Fruit fly (Drosophila melanogaster) whole organism, embryonic: Measurements from ENCODE around the gene Npc2f.

Experiments
- Bdp1 ChIP-seq: fragments of 200-800 bp; sonication (Bioruptor generic); optimal IDR thresholded peaks from 3 replicates; lab custom pipeline; 2016; ENCODE audit warnings: missing biosample characterization, missing genetic modification characterization
- Bteb2 ChIP-seq: fragments of 200-800 bp; sonication (Bioruptor generic); optimal IDR thresholded peaks from 2 replicates; lab custom pipeline; 2016; ENCODE audit warnings: missing biosample characterization, missing genetic modification characterization
- CG10209 ChIP-seq: fragments of 200-800 bp; sonication (Bioruptor generic); optimal IDR thresholded peaks from 3 replicates; lab custom pipeline; 2017; ENCODE audit warnings: missing biosample characterization, mild to moderate bottlenecking, missing genetic modification characterization, missing genetic modification reagents
- CG11456 ChIP-seq: fragments of 200-800 bp; sonication (Bioruptor generic); IDR thresholded peaks from 3 replicates; pipeline ENCODE4 v1.3.6; 2022; ENCODE audit warnings: missing biosample characterization, missing genetic modification characterization
- CG11695 ChIP-seq: fragments of 200-800 bp; sonication (Bioruptor generic); IDR thresholded peaks from 3 replicates; pipeline ENCODE4 v1.3.6; 2022; ENCODE audit warnings: missing biosample characterization, missing genetic modification characterization
- CG1233 ChIP-seq: fragments of 200-800 bp; sonication (Bioruptor generic); optimal IDR thresholded peaks from 4 replicates; lab custom pipeline; 2018; ENCODE audit warnings: missing biosample characterization, mild to moderate bottlenecking, missing genetic modification characterization
- CG14667 ChIP-seq: fragments of 200-800 bp; sonication (Bioruptor generic); IDR thresholded peaks from 2 replicates; pipeline ENCODE4 v1.3.6; 2022; ENCODE audit warnings: missing biosample characterization, missing genetic modification characterization
- CG17186 ChIP-seq: fragments of 200-800 bp; sonication (Bioruptor generic); optimal IDR thresholded peaks from 3 replicates; lab custom pipeline; 2017; ENCODE audit warnings: missing biosample characterization, missing genetic modification reagents, missing genetic modification characterization
- CG17829 ChIP-seq: fragments of 200-800 bp; optimal IDR thresholded peaks from 2 replicates; lab custom pipeline; 2019; ENCODE audit warnings: missing biosample characterization, mild to moderate bottlenecking, missing genetic modification characterization, moderate library complexity
- CG32532 ChIP-seq: fragments of 200-800 bp; sonication (Bioruptor generic); IDR thresholded peaks from 2 replicates; pipeline ENCODE4 v1.3.6; 2022; ENCODE audit warnings: missing biosample characterization, missing genetic modification characterization
- CG33557 ChIP-seq: fragments of 200-800 bp; sonication (Bioruptor generic); optimal IDR thresholded peaks from 2 replicates; lab custom pipeline; 2019; ENCODE audit warnings: missing biosample characterization, mild to moderate bottlenecking, missing genetic modification characterization, moderate library complexity
- CG34224 ChIP-seq: fragments of 200-800 bp; sonication (Bioruptor generic); IDR thresholded peaks from 3 replicates; pipeline ENCODE4 v1.3.6; 2022; ENCODE audit warnings: missing biosample characterization, missing genetic modification characterization; ENCODE audit not compliant: partially characterized antibody
- CG3847 ChIP-seq: fragments of 200-800 bp; sonication (Bioruptor generic); IDR thresholded peaks from 2 replicates; pipeline ENCODE4 v1.3.6; 2022; ENCODE audit warnings: missing biosample characterization, missing genetic modification characterization
- CG4360 ChIP-seq: fragments of 200-800 bp; sonication (Bioruptor generic); IDR thresholded peaks from 2 replicates; pipeline ENCODE4 v1.3.6; 2022; ENCODE audit warnings: missing biosample characterization, missing genetic modification characterization
- CG8290 ChIP-seq, 3 experiments: fragments of 200-800 bp; sonication (Bioruptor generic); optimal IDR thresholded peaks; 2 replicates each; lab custom pipeline; 2016 to 2019; ENCODE audit warnings: missing biosample characterization in 3 of 3, missing genetic modification characterization in 3 of 3, mild to moderate bottlenecking in 2 of 3, moderate library complexity in 1 of 3
- CG9609 ChIP-seq: fragments of 200-800 bp; sonication (Bioruptor generic); optimal IDR thresholded peaks from 3 replicates; lab custom pipeline; 2016; ENCODE audit warnings: missing biosample characterization, missing genetic modification characterization
- Dip2 ChIP-seq: fragments of 200-800 bp; sonication (Bioruptor generic); IDR thresholded peaks from 2 replicates; pipeline ENCODE4 v1.3.6; 2022; ENCODE audit warnings: missing biosample characterization, missing genetic modification characterization
- Doc3 ChIP-seq: fragments of 200-800 bp; sonication (Bioruptor generic); IDR thresholded peaks from 3 replicates; pipeline ENCODE4 v1.3.6; 2022; ENCODE audit warnings: missing biosample characterization, missing genetic modification characterization; ENCODE audit not compliant: partially characterized antibody
- Dref ChIP-seq: fragments of 200-800 bp; sonication (Bioruptor generic); IDR thresholded peaks from 2 replicates; pipeline ENCODE4 v1.3.6; 2022; ENCODE audit warnings: missing biosample characterization, missing genetic modification characterization
- Eip74EF ChIP-seq, 2 experiments: fragments of 200-800 bp in 1 of 2; fragments of >200 bp in 1 of 2; sonication (Bioruptor generic) in 1 of 2; optimal IDR thresholded peaks; 2 replicates each; lab custom pipeline; 2017 to 2019; ENCODE audit warnings: missing biosample characterization in 2 of 2, missing genetic modification characterization in 2 of 2, mild to moderate bottlenecking in 1 of 2, moderate library complexity in 1 of 2
- HmgD ChIP-seq: fragments of 200-800 bp; sonication (Bioruptor generic); optimal IDR thresholded peaks from 3 replicates; lab custom pipeline; 2016; ENCODE audit warnings: missing biosample characterization, missing genetic modification characterization
- HmgZ ChIP-seq: fragments of 200-800 bp; sonication (Bioruptor generic); optimal IDR thresholded peaks from 2 replicates; lab custom pipeline; 2018; ENCODE audit warnings: missing biosample characterization, mild to moderate bottlenecking, missing genetic modification characterization
- Hsf ChIP-seq: fragments of 200-800 bp; sonication (Bioruptor generic); optimal IDR thresholded peaks from 3 replicates; lab custom pipeline; 2016; ENCODE audit warnings: missing biosample characterization, missing genetic modification characterization
- MESR4 ChIP-seq: fragments of 200-800 bp; sonication (Bioruptor generic); optimal IDR thresholded peaks from 2 replicates; lab custom pipeline; 2018; ENCODE audit warnings: missing biosample characterization, mild to moderate bottlenecking, missing genetic modification characterization, moderate library complexity
- Meics ChIP-seq: fragments of 200-800 bp; sonication (Bioruptor generic); optimal IDR thresholded peaks from 2 replicates; lab custom pipeline; 2017; ENCODE audit warnings: missing biosample characterization, mild to moderate bottlenecking, missing genetic modification characterization
- Ptx1 ChIP-seq: fragments of 200-800 bp; sonication (Bioruptor generic); IDR thresholded peaks from 2 replicates; pipeline ENCODE4 v1.3.6; 2022; ENCODE audit warnings: missing biosample characterization, missing genetic modification characterization
- Sox100B ChIP-seq: fragments of 200-800 bp; sonication (Bioruptor generic); optimal IDR thresholded peaks from 3 replicates; lab custom pipeline; 2018; ENCODE audit warnings: missing biosample characterization, mild to moderate bottlenecking, missing genetic modification characterization
- Usf ChIP-seq: fragments of 200-800 bp; sonication (Bioruptor generic); optimal IDR thresholded peaks from 2 replicates; lab custom pipeline; 2017; ENCODE audit warnings: missing genotype, missing biosample characterization, missing genetic modification characterization
- YL-1 ChIP-seq: fragments of 200-800 bp; sonication (Bioruptor generic); optimal IDR thresholded peaks from 3 replicates; lab custom pipeline; 2017; ENCODE audit warnings: missing biosample characterization, mild to moderate bottlenecking, missing genetic modification characterization
- aop ChIP-seq: fragments of 200-800 bp; sonication (Bioruptor generic); IDR thresholded peaks from 2 replicates; pipeline ENCODE4 v1.3.6; 2022; ENCODE audit warnings: missing biosample characterization, missing genetic modification characterization
- ase ChIP-seq: fragments of 200-800 bp; sonication (Bioruptor generic); IDR thresholded peaks from 3 replicates; pipeline ENCODE4 v1.3.6; 2022; ENCODE audit warnings: missing biosample characterization, missing genetic modification characterization
- crol ChIP-seq: fragments of 200-800 bp; sonication (Bioruptor generic); IDR thresholded peaks from 2 replicates; pipeline ENCODE4 v1.3.6; 2022; ENCODE audit warnings: missing biosample characterization, missing genetic modification characterization
- dan ChIP-seq: fragments of 200-800 bp; sonication (Bioruptor generic); IDR thresholded peaks from 2 replicates; pipeline ENCODE4 v1.3.6; 2022; ENCODE audit warnings: missing biosample characterization, missing genetic modification characterization
- dysf ChIP-seq: fragments of 200-800 bp; sonication (Bioruptor generic); IDR thresholded peaks from 3 replicates; pipeline ENCODE4 v1.3.6; 2022; ENCODE audit warnings: missing biosample characterization, missing genetic modification characterization
- fru ChIP-seq: fragments of >200 bp; optimal IDR thresholded peaks from 2 replicates; lab custom pipeline; 2017
- gro ChIP-seq: fragments of 200-800 bp; sonication (Bioruptor generic); optimal IDR thresholded peaks from 2 replicates; lab custom pipeline; 2016; ENCODE audit warnings: missing biosample characterization, missing genetic modification characterization
- hbn ChIP-seq: fragments of 200-800 bp; sonication (Bioruptor generic); IDR thresholded peaks from 2 replicates; pipeline ENCODE4 v1.3.6; 2022; ENCODE audit warnings: missing biosample characterization, missing genetic modification characterization; ENCODE audit not compliant: partially characterized antibody
- kah ChIP-seq: fragments of 200-800 bp; sonication (Bioruptor generic); optimal IDR thresholded peaks from 2 replicates; lab custom pipeline; 2018; ENCODE audit warnings: missing biosample characterization, mild to moderate bottlenecking, missing genetic modification characterization
- klu ChIP-seq: fragments of 200-800 bp; sonication (Bioruptor generic); IDR thresholded peaks from 2 replicates; pipeline ENCODE4 v1.3.6; 2022; ENCODE audit warnings: missing biosample characterization, missing genetic modification characterization
- lola ChIP-seq, 3 experiments: fragments of >200 bp in 2 of 3; fragments of 200-800 bp in 1 of 3; sonication (Bioruptor generic) in 1 of 3; optimal IDR thresholded peaks; 2 replicates each; lab custom pipeline; 2017 to 2019; ENCODE audit warnings: missing biosample characterization in 3 of 3, missing genetic modification characterization in 3 of 3, mild to moderate bottlenecking in 1 of 3, moderate library complexity in 1 of 3
- nom ChIP-seq: fragments of 200-800 bp; sonication (Bioruptor generic); optimal IDR thresholded peaks from 2 replicates; lab custom pipeline; 2017; ENCODE audit warnings: missing biosample characterization, missing genetic modification characterization, mild to moderate bottlenecking, moderate library complexity, missing genetic modification reagents
- pho ChIP-seq: fragments of 200-800 bp; sonication (Bioruptor generic); optimal IDR thresholded peaks from 2 replicates; lab custom pipeline; 2016; ENCODE audit warnings: missing biosample characterization, missing genetic modification characterization
- scrt ChIP-seq: fragments of 200-800 bp; sonication (Bioruptor generic); optimal IDR thresholded peaks from 2 replicates; lab custom pipeline; 2018; ENCODE audit warnings: missing biosample characterization, mild to moderate bottlenecking, missing genetic modification characterization, moderate library complexity
- shn ChIP-seq: fragments of 200-800 bp; sonication (Bioruptor generic); optimal IDR thresholded peaks from 3 replicates; lab custom pipeline; 2016; ENCODE audit warnings: missing biosample characterization, missing genetic modification characterization
- slou ChIP-seq: fragments of 200-800 bp; sonication (Bioruptor generic); optimal IDR thresholded peaks from 3 replicates; lab custom pipeline; 2016; ENCODE audit warnings: missing biosample characterization, missing genetic modification characterization
- ssp ChIP-seq: fragments of 200-800 bp; sonication (Bioruptor generic); IDR thresholded peaks from 2 replicates; pipeline ENCODE4 v1.3.6; 2022; ENCODE audit warnings: missing biosample characterization, missing genetic modification characterization
- stc ChIP-seq: fragments of 200-800 bp; sonication (Bioruptor generic); IDR thresholded peaks from 2 replicates; pipeline ENCODE4 v1.3.6; 2022; ENCODE audit warnings: missing biosample characterization, missing genetic modification characterization
- tll ChIP-seq, 2 experiments: fragments of 200-800 bp in 1 of 2; fragments of >200 bp in 1 of 2; sonication (Bioruptor generic) in 1 of 2; optimal IDR thresholded peaks; 2 replicates each; lab custom pipeline; 2017 to 2019; ENCODE audit warnings: missing biosample characterization in 2 of 2, missing genetic modification characterization in 2 of 2, mild to moderate bottlenecking in 1 of 2, moderate library complexity in 1 of 2
- twi ChIP-seq: fragments of 200-800 bp; optimal IDR thresholded peaks from 2 replicates; lab custom pipeline; 2019; ENCODE audit warnings: missing biosample characterization, mild to moderate bottlenecking, missing genetic modification characterization, moderate library complexity

Gene Npc2f

dm6 chr3R:24141013-24141592 is 3.4 kb downstream of the Npc2f start, which contains the start of gene Kal1 (continued):
- TF ChIP-seq CG14667, result peak; percentile 81
- peak; percentile 81 for TF ChIP-seq HmgZ (tag; lab: Kevin White, UChicago)
- TF ChIP-seq Bteb2 (GFP tag; lab: Kevin White, UChicago), result no peak
- peak; percentile 86 for TF ChIP-seq CG33557
- TF ChIP-seq CG8290 (GFP tag; optimal IDR thresholded peaks at IDR 0.05; lab: Kevin White, UChicago), result peak; percentile 78
- TF ChIP-seq CG8290 (tag; optimal IDR thresholded peaks at IDR 0.05; lab: Kevin White, UChicago), result peak in 1 of 2 experiments; percentile 66
- TF ChIP-seq Dref (GFP tag; lab: Robert Waterston, UW), result no peak
- peak; percentile 74 for TF ChIP-seq CG17186
- peak; percentile 95 for TF ChIP-seq CG17829 (tag; lab: Kevin White, UChicago)
- TF ChIP-seq Usf (GFP tag; lab: Kevin White, UChicago), result peak; percentile 74
- TF ChIP-seq slou (GFP tag; lab: Kevin White, UChicago), result peak; percentile 9
- TF ChIP-seq scrt (GFP tag; lab: Kevin White, UChicago), result peak; percentile 82
- peak in 1 of 2 experiments; percentile 95 for TF ChIP-seq Eip74EF (GFP tag; optimal IDR thresholded peaks at IDR 0.05; lab: Kevin White, UChicago)
- no peak for TF ChIP-seq Doc3
- peak; percentile 61 for TF ChIP-seq YL-1
- no peak for TF ChIP-seq shn (GFP tag; lab: Kevin White, UChicago)
- peak; percentile 69 for TF ChIP-seq crol (GFP tag; lab: Robert Waterston, UW)
- peak; percentile 95 for TF ChIP-seq Sox100B (GFP tag; lab: Kevin White, UChicago)
- TF ChIP-seq tll (GFP tag; optimal IDR thresholded peaks at IDR 0.05; lab: Kevin White, UChicago), result no peak
- peak; percentile 83 for TF ChIP-seq CG1233 (GFP tag; lab: Kevin White, UChicago)
- TF ChIP-seq ssp (GFP tag; lab: Robert Waterston, UW), result peak; percentile 76
- TF ChIP-seq Hsf (GFP tag; lab: Kevin White, UChicago), result peak; percentile 26
- TF ChIP-seq CG4360, result peak; percentile 68
- TF ChIP-seq CG9609 (GFP tag; lab: Kevin White, UChicago), result no peak
- TF ChIP-seq kah (GFP tag; lab: Kevin White, UChicago), result peak; percentile 90
- TF ChIP-seq aop (GFP tag; lab: Robert Waterston, UW), result 0 out of 2 replicates have a peak, but pooled peaks have one; percentile 28
- peak; percentile 91 for TF ChIP-seq CG10209
- peak; percentile 37; the same call in 1 of the 2 replicates for TF ChIP-seq dan (GFP tag; lab: Robert Waterston, UW)
- TF ChIP-seq Bdp1, result no peak
- peak; percentile 69; the same call in 1 of the 3 replicates for TF ChIP-seq CG11456 (GFP tag; lab: Robert Waterston, UW)
- peak; percentile 93 for TF ChIP-seq Ptx1 (GFP tag; lab: Robert Waterston, UW)
- TF ChIP-seq stc (GFP tag; lab: Robert Waterston, UW), result peak; percentile 95
- TF ChIP-seq nom (GFP tag; lab: Kevin White, UChicago), result peak; percentile 97
- TF ChIP-seq CG34224, result no peak
- TF ChIP-seq gro (GFP tag; lab: Kevin White, UChicago), result no peak
- TF ChIP-seq dysf, result peak; percentile 92
- TF ChIP-seq HmgD (GFP tag; lab: Kevin White, UChicago), result no peak
- peak; percentile 87 for TF ChIP-seq CG32532 (GFP tag; lab: Robert Waterston, UW)
- TF ChIP-seq pho (GFP tag; lab: Kevin White, UChicago), result no peak
- peak; percentile 95 for TF ChIP-seq CG11695
- TF ChIP-seq ase (GFP tag; lab: Robert Waterston, UW), result peak; percentile 86
- TF ChIP-seq CG3847, result peak; percentile 87
- TF ChIP-seq MESR4 (GFP tag; lab: Kevin White, UChicago), result peak; percentile 35
- TF ChIP-seq hbn (GFP tag; lab: Robert Waterston, UW), result no peak
- peak; percentile 49 for TF ChIP-seq klu (GFP tag; lab: Robert Waterston, UW)
- peak; percentile 88 for TF ChIP-seq twi (tag; lab: Kevin White, UChicago)
- TF ChIP-seq lola (GFP tag; optimal IDR thresholded peaks at IDR 0.05; lab: Kevin White, UChicago), result peak in 1 of 3 experiments; percentile 90
- peak; percentile 82 for TF ChIP-seq Meics (GFP tag; lab: Kevin White, UChicago)
- no peak for TF ChIP-seq fru
- TF ChIP-seq Dip2, result peak; percentile 54; the same call in 1 of the 2 replicates
